Fruit fly (Drosophila melanogaster) whole organism, embryonic: Measurements from ENCODE around the gene Rab9.

Experiments
- ATbp ChIP-seq: fragments of 200-800 bp; sonication (Bioruptor generic); optimal IDR thresholded peaks from 2 replicates; lab custom pipeline; 2017; ENCODE audit warnings: missing biosample characterization, mild to moderate bottlenecking, missing genetic modification characterization, missing genetic modification reagents
- CG10209 ChIP-seq: fragments of 200-800 bp; sonication (Bioruptor generic); optimal IDR thresholded peaks from 3 replicates; lab custom pipeline; 2017; ENCODE audit warnings: missing biosample characterization, mild to moderate bottlenecking, missing genetic modification characterization, missing genetic modification reagents
- CG10321 ChIP-seq: fragments of 200-800 bp; sonication (Bioruptor generic); IDR thresholded peaks from 2 replicates; pipeline ENCODE4 v1.3.6; 2022; ENCODE audit warnings: missing biosample characterization, missing genetic modification characterization
- CG10959 ChIP-seq: fragments of 200-800 bp; sonication (Bioruptor generic); IDR thresholded peaks from 2 replicates; pipeline ENCODE4 v1.3.6; 2022; ENCODE audit warnings: missing biosample characterization, missing genetic modification characterization
- CG12155 ChIP-seq: fragments of 200-800 bp; sonication (Bioruptor generic); optimal IDR thresholded peaks from 3 replicates; lab custom pipeline; 2016; ENCODE audit warnings: missing biosample characterization, missing genetic modification characterization
- CG13424 ChIP-seq: fragments of 200-800 bp; sonication (Bioruptor generic); optimal IDR thresholded peaks from 2 replicates; lab custom pipeline; 2019; ENCODE audit warnings: missing biosample characterization, mild to moderate bottlenecking, missing genetic modification characterization, moderate library complexity
- CG14441 ChIP-seq: fragments of 200-800 bp; sonication (Bioruptor generic); IDR thresholded peaks from 2 replicates; pipeline ENCODE4 v1.3.6; 2022; ENCODE audit warnings: missing biosample characterization, missing genetic modification characterization
- CG15011 ChIP-seq: fragments of 200-800 bp; sonication (Bioruptor generic); optimal IDR thresholded peaks from 3 replicates; lab custom pipeline; 2018; ENCODE audit warnings: missing biosample characterization, mild to moderate bottlenecking, missing genetic modification characterization
- CG16863 ChIP-seq: fragments of 200-800 bp; sonication (Bioruptor generic); optimal IDR thresholded peaks from 3 replicates; lab custom pipeline; 2016; ENCODE audit warnings: missing biosample characterization, missing genetic modification characterization
- CG17568 ChIP-seq: fragments of 200-800 bp; sonication (Bioruptor generic); optimal IDR thresholded peaks from 2 replicates; lab custom pipeline; 2018; ENCODE audit warnings: missing biosample characterization, mild to moderate bottlenecking, missing genetic modification characterization, moderate library complexity
- CG18619 ChIP-seq: fragments of 200-800 bp; sonication (Bioruptor generic); optimal IDR thresholded peaks from 3 replicates; lab custom pipeline; 2017; ENCODE audit warnings: missing biosample characterization, mild to moderate bottlenecking, missing genetic modification characterization
- CG2116 ChIP-seq: fragments of 200-800 bp; sonication (Bioruptor generic); optimal IDR thresholded peaks from 3 replicates; lab custom pipeline; 2018; ENCODE audit warnings: missing biosample characterization, mild to moderate bottlenecking, missing genetic modification characterization
- CG3726 ChIP-seq: fragments of 200-800 bp; sonication (Bioruptor generic); IDR thresholded peaks from 3 replicates; pipeline ENCODE4, ENCODE4 v1.3.6; 2022; ENCODE audit warnings: missing biosample characterization, missing genetic modification characterization
- CG3838 ChIP-seq: fragments of 200-800 bp; sonication (Bioruptor generic); optimal IDR thresholded peaks from 3 replicates; lab custom pipeline; 2016; ENCODE audit warnings: missing biosample characterization, missing genetic modification characterization
- CG43689 ChIP-seq: fragments of 200-800 bp; sonication (Bioruptor generic); IDR thresholded peaks from 2 replicates; pipeline ENCODE4 v1.3.6; 2022; ENCODE audit warnings: missing biosample characterization, missing genetic modification characterization
- CG6254 ChIP-seq: fragments of 200-800 bp; sonication (Bioruptor generic); optimal IDR thresholded peaks from 3 replicates; lab custom pipeline; 2017; ENCODE audit warnings: mild to moderate bottlenecking, missing biosample characterization, missing genetic modification reagents, missing genetic modification characterization
- CG9876 ChIP-seq: fragments of 200-800 bp; sonication (Bioruptor generic); optimal IDR thresholded peaks from 2 replicates; lab custom pipeline; 2016; ENCODE audit warnings: missing biosample characterization, missing genetic modification characterization
- D19B ChIP-seq: fragments of 200-800 bp; sonication (Bioruptor generic); optimal IDR thresholded peaks from 2 replicates; lab custom pipeline; 2017; ENCODE audit warnings: missing biosample characterization, mild to moderate bottlenecking, missing genetic modification characterization
- Dip3 ChIP-seq: fragments of 200-800 bp; sonication (Bioruptor generic); optimal IDR thresholded peaks from 3 replicates; lab custom pipeline; 2016; ENCODE audit warnings: missing biosample characterization, missing genetic modification characterization
- Dref ChIP-seq: fragments of 200-800 bp; sonication (Bioruptor generic); IDR thresholded peaks from 2 replicates; pipeline ENCODE4 v1.3.6; 2022; ENCODE audit warnings: missing biosample characterization, missing genetic modification characterization
- E2f1 ChIP-seq: fragments of 200-800 bp; sonication (Bioruptor generic); IDR thresholded peaks from 2 replicates; pipeline ENCODE4 v1.3.6; 2022; ENCODE audit warnings: missing biosample characterization, missing genetic modification characterization
- Eip74EF ChIP-seq, 2 experiments: fragments of 200-800 bp in 1 of 2; fragments of >200 bp in 1 of 2; sonication (Bioruptor generic) in 1 of 2; optimal IDR thresholded peaks; 2 replicates each; lab custom pipeline; 2017 to 2019; ENCODE audit warnings: missing biosample characterization in 2 of 2, missing genetic modification characterization in 2 of 2, mild to moderate bottlenecking in 1 of 2, moderate library complexity in 1 of 2
- HHEX ChIP-seq: fragments of 200-800 bp; sonication (Bioruptor generic); optimal IDR thresholded peaks from 3 replicates; lab custom pipeline; 2017; ENCODE audit warnings: missing biosample characterization, mild to moderate bottlenecking, missing genetic modification characterization, missing genetic modification reagents
- HmgZ ChIP-seq: fragments of 200-800 bp; sonication (Bioruptor generic); optimal IDR thresholded peaks from 2 replicates; lab custom pipeline; 2018; ENCODE audit warnings: missing biosample characterization, mild to moderate bottlenecking, missing genetic modification characterization
- Hmx ChIP-seq: fragments of 200-800 bp; sonication (Bioruptor generic); optimal IDR thresholded peaks from 2 replicates; lab custom pipeline; 2016; ENCODE audit warnings: missing biosample characterization, missing genetic modification characterization
- Lhr ChIP-seq: fragments of 200-800 bp; sonication (Bioruptor generic); optimal IDR thresholded peaks from 3 replicates; lab custom pipeline; 2017; ENCODE audit warnings: mild to moderate bottlenecking, missing biosample characterization, missing genetic modification reagents, missing genetic modification characterization
- Optix ChIP-seq: fragments of 200-800 bp; sonication (Bioruptor generic); IDR thresholded peaks from 3 replicates; pipeline ENCODE4 v1.3.6; 2022; ENCODE audit warnings: missing biosample characterization, missing genetic modification characterization
- ab ChIP-seq: fragments of 200-800 bp; sonication (Bioruptor generic); optimal IDR thresholded peaks from 2 replicates; lab custom pipeline; 2016; ENCODE audit warnings: missing biosample characterization, missing genetic modification characterization
- ase ChIP-seq: fragments of 200-800 bp; sonication (Bioruptor generic); IDR thresholded peaks from 3 replicates; pipeline ENCODE4 v1.3.6; 2022; ENCODE audit warnings: missing biosample characterization, missing genetic modification characterization
- br ChIP-seq: fragments of >200 bp; optimal IDR thresholded peaks from 2 replicates; lab custom pipeline; 2017
- bsh ChIP-seq, 2 experiments: fragments of 200-800 bp; sonication (Bioruptor generic); optimal IDR thresholded peaks; 2 replicates each; lab custom pipeline; 2017 to 2018; ENCODE audit warnings: mild to moderate bottlenecking in 2 of 2, missing biosample characterization in 2 of 2, missing genetic modification characterization in 2 of 2, moderate library complexity in 1 of 2
- cad ChIP-seq: fragments of >200 bp; optimal IDR thresholded peaks from 2 replicates; lab custom pipeline; 2017; ENCODE audit warnings: missing biosample characterization, missing genetic modification characterization
- dan ChIP-seq: fragments of 200-800 bp; sonication (Bioruptor generic); IDR thresholded peaks from 2 replicates; pipeline ENCODE4 v1.3.6; 2022; ENCODE audit warnings: missing biosample characterization, missing genetic modification characterization
- ems ChIP-seq: fragments of 200-800 bp; sonication (Bioruptor generic); optimal IDR thresholded peaks from 3 replicates; lab custom pipeline; 2016; ENCODE audit warnings: missing biosample characterization, missing genetic modification characterization
- eve ChIP-seq, 2 experiments: fragments of >200 bp; optimal IDR thresholded peaks; 2 replicates each; lab custom pipeline; 2017; ENCODE audit warnings: missing biosample characterization in 2 of 2, missing genetic modification characterization in 2 of 2
- gfzf ChIP-seq: fragments of 200-800 bp; sonication (Bioruptor generic); optimal IDR thresholded peaks from 2 replicates; lab custom pipeline; 2016; ENCODE audit warnings: missing biosample characterization, mild to moderate bottlenecking, missing genetic modification characterization, moderate library complexity
- hkb ChIP-seq, 2 experiments: fragments of 200-800 bp in 1 of 2; fragments of >200 bp in 1 of 2; sonication (Bioruptor generic) in 1 of 2; IDR thresholded peaks in 1 of 2; optimal IDR thresholded peaks in 1 of 2; 2 replicates each; pipeline versions ENCODE4 v1.3.6 to Lab custom; 2017 to 2022; ENCODE audit warnings: missing biosample characterization in 1 of 2, missing genetic modification characterization in 1 of 2
- lab ChIP-seq: fragments of 200-800 bp; sonication (Bioruptor generic); optimal IDR thresholded peaks from 3 replicates; lab custom pipeline; 2017; ENCODE audit warnings: missing biosample characterization, missing genetic modification characterization, mild to moderate bottlenecking, moderate library complexity, missing genetic modification reagents
- lilli ChIP-seq: fragments of 200-800 bp; sonication (Bioruptor generic); optimal IDR thresholded peaks from 3 replicates; lab custom pipeline; 2016; ENCODE audit warnings: missing biosample characterization, missing genetic modification characterization
- mam ChIP-seq: fragments of 200-800 bp; sonication (Bioruptor generic); optimal IDR thresholded peaks from 3 replicates; lab custom pipeline; 2016; ENCODE audit warnings: missing biosample characterization, missing genetic modification characterization
- mirr ChIP-seq: fragments of 200-800 bp; sonication (Bioruptor generic); optimal IDR thresholded peaks from 3 replicates; lab custom pipeline; 2018; ENCODE audit warnings: missing biosample characterization, mild to moderate bottlenecking, missing genetic modification characterization
- nau ChIP-seq: fragments of 200-800 bp; sonication (Bioruptor generic); optimal IDR thresholded peaks from 3 replicates; lab custom pipeline; 2017; ENCODE audit warnings: missing biosample characterization, mild to moderate bottlenecking, missing genetic modification characterization, missing genetic modification reagents
- odd ChIP-seq: fragments of 200-800 bp; sonication (Bioruptor generic); optimal IDR thresholded peaks from 2 replicates; lab custom pipeline; 2017; ENCODE audit warnings: missing biosample characterization, mild to moderate bottlenecking, missing genetic modification characterization
- pan ChIP-seq, 4 experiments: fragments of >200 bp in 3 of 4; fragments of 200-800 bp in 1 of 4; sonication (Bioruptor generic) in 1 of 4; optimal IDR thresholded peaks in 3 of 4; IDR thresholded peaks in 1 of 4; 2 replicates each; pipeline versions ENCODE4 v1.3.6 to Lab custom; 2017 to 2022; ENCODE audit warnings: missing biosample characterization in 2 of 4, missing genetic modification characterization in 2 of 4, mixed read lengths in 1 of 4
- vvl ChIP-seq: fragments of 200-800 bp; sonication (Bioruptor generic); IDR thresholded peaks from 2 replicates; pipeline ENCODE4 v1.3.6; 2022; ENCODE audit warnings: missing biosample characterization, missing genetic modification characterization
- wor ChIP-seq: fragments of 200-800 bp; sonication (Bioruptor generic); IDR thresholded peaks from 2 replicates; pipeline ENCODE4 v1.3.6; 2022; ENCODE audit warnings: missing biosample characterization, missing genetic modification characterization
- zf30C ChIP-seq: fragments of 200-800 bp; sonication (Bioruptor generic); optimal IDR thresholded peaks from 3 replicates; lab custom pipeline; 2018; ENCODE audit warnings: missing biosample characterization, mild to moderate bottlenecking, missing genetic modification characterization

Gene Rab9

dm6 chr2L:19393703-19394210 is 38.6 kb upstream of the Rab9 start, which contains the start of gene CG31798 (continued):
- no peak for TF ChIP-seq CG10209 (GFP tag; lab: Kevin White, UChicago)
- TF ChIP-seq nau (GFP tag; lab: Kevin White, UChicago): no peak
- no peak for TF ChIP-seq zf30C (GFP tag; lab: Kevin White, UChicago)
- TF ChIP-seq CG2116: no peak
- no peak for TF ChIP-seq Dip3 (GFP tag; lab: Kevin White, UChicago)
- TF ChIP-seq CG43689 (GFP tag; lab: Robert Waterston, UW): no peak
- no peak for TF ChIP-seq Eip74EF (GFP tag; optimal IDR thresholded peaks at IDR 0.05; lab: Kevin White, UChicago)
- TF ChIP-seq, all 482 proteins: peak for 31

- no peak for TF ChIP-seq CG3726 (GFP tag; lab: Robert Waterston, UW)
- no peak for TF ChIP-seq CG18619 (GFP tag; lab: Kevin White, UChicago)
- no peak for TF ChIP-seq Optix (GFP tag; lab: Robert Waterston, UW)
- TF ChIP-seq CG10321 (GFP tag; lab: Robert Waterston, UW): no peak
- peak; percentile 3 for TF ChIP-seq CG6254
- TF ChIP-seq bsh (GFP tag; optimal IDR thresholded peaks at IDR 0.05; lab: Kevin White, UChicago): peak in 1 of 2 experiments; percentile 22
- no peak for TF ChIP-seq Lhr (GFP tag; lab: Kevin White, UChicago)
- no peak for TF ChIP-seq pan (optimal IDR thresholded peaks at IDR 0.05; lab: Kevin White, UChicago)
- TF ChIP-seq pan (GFP tag; optimal IDR thresholded peaks at IDR 0.05 in 1 of 2, IDR thresholded peaks at IDR 0.05 in 1 of 2): peak in 1 of 2 experiments; percentile 30
- peak; percentile 20 for TF ChIP-seq ATbp (GFP tag; lab: Kevin White, UChicago)
- peak in 1 of 2 experiments; percentile 79 for TF ChIP-seq eve (GFP tag; optimal IDR thresholded peaks at IDR 0.05; lab: Kevin White, UChicago)
- TF ChIP-seq gfzf (GFP tag; lab: Kevin White, UChicago): no peak
- TF ChIP-seq E2f1 (GFP tag; lab: Robert Waterston, UW): no peak
- no peak for TF ChIP-seq CG9876
- no peak for TF ChIP-seq dan (GFP tag; lab: Robert Waterston, UW)
- TF ChIP-seq lab (GFP tag; lab: Kevin White, UChicago): peak; percentile 32
- peak; percentile 6 for TF ChIP-seq HmgZ (tag; lab: Kevin White, UChicago)
- TF ChIP-seq br: no peak
- TF ChIP-seq hkb (optimal IDR thresholded peaks at IDR 0.05; lab: Kevin White, UChicago): no peak
- no peak for TF ChIP-seq hkb (GFP tag; IDR thresholded peaks at IDR 0.05; lab: Robert Waterston, UW)
- no peak for TF ChIP-seq CG16863 (GFP tag; lab: Kevin White, UChicago)
- peak; percentile 39 for TF ChIP-seq lilli
- TF ChIP-seq Dref (GFP tag; lab: Robert Waterston, UW): no peak
- TF ChIP-seq CG15011 (GFP tag; lab: Kevin White, UChicago): peak; percentile 4
- TF ChIP-seq D19B: peak; percentile 3
- 0 out of 2 replicates have a peak, but pooled peaks have one; percentile 15 for TF ChIP-seq vvl (GFP tag; lab: Robert Waterston, UW)
- peak; percentile 1 for TF ChIP-seq CG12155
- no peak for TF ChIP-seq CG10959 (GFP tag; lab: Robert Waterston, UW)
- TF ChIP-seq CG14441 (GFP tag; lab: Robert Waterston, UW): no peak
- no peak for TF ChIP-seq ab (GFP tag; lab: Kevin White, UChicago)
- no peak for TF ChIP-seq HHEX (GFP tag; lab: Kevin White, UChicago)
- peak; percentile 46 for TF ChIP-seq mam (GFP tag; lab: Kevin White, UChicago)
- TF ChIP-seq ems (GFP tag; lab: Kevin White, UChicago): no peak
- TF ChIP-seq CG3838: no peak
- no peak for TF ChIP-seq CG17568 (GFP tag; lab: Kevin White, UChicago)
- TF ChIP-seq Hmx: peak; percentile 26
- TF ChIP-seq ase (GFP tag; lab: Robert Waterston, UW): no peak
- TF ChIP-seq wor (GFP tag; lab: Robert Waterston, UW): no peak
- no peak for TF ChIP-seq odd
- peak; percentile 40 for TF ChIP-seq CG13424 (tag; lab: Kevin White, UChicago)
- TF ChIP-seq cad (GFP tag; lab: Kevin White, UChicago): no peak
- TF ChIP-seq mirr (GFP tag; lab: Kevin White, UChicago): no peak
Measured at dm6 chr2L:19397617-19398316, 34.6 kb upstream of the Rab9 start.
